Fruit fly (Drosophila melanogaster) whole organism, embryonic: ENCODE measurements around the gene Rpp20.

Experiments
- Atf3 ChIP-seq: fragments of 200-800 bp; sonication (Bioruptor generic); optimal IDR thresholded peaks from 3 replicates; lab custom pipeline; 2016; ENCODE audit warnings: missing biosample characterization, missing genetic modification characterization
- Awh ChIP-seq: fragments of 200-800 bp; sonication (Bioruptor generic); IDR thresholded peaks from 2 replicates; pipeline ENCODE4, ENCODE4 v1.3.6; 2022; ENCODE audit warnings: missing biosample characterization, missing genetic modification characterization
- B-H2 ChIP-seq: fragments of 200-800 bp; sonication (Bioruptor generic); optimal IDR thresholded peaks from 2 replicates; lab custom pipeline; 2018; ENCODE audit warnings: missing biosample characterization, mild to moderate bottlenecking, missing genetic modification characterization
- Bgb ChIP-seq: fragments of 200-800 bp; sonication (Bioruptor generic); IDR thresholded peaks from 2 replicates; pipeline ENCODE4 v1.3.6; 2022; ENCODE audit warnings: missing biosample characterization, missing genetic modification characterization; ENCODE audit not compliant: partially characterized antibody
- CG10979 ChIP-seq: fragments of 200-800 bp; sonication (Bioruptor generic); optimal IDR thresholded peaks from 2 replicates; lab custom pipeline; 2018; ENCODE audit warnings: missing biosample characterization, mild to moderate bottlenecking, missing genetic modification characterization, moderate library complexity
- CG11723 ChIP-seq: fragments of 200-800 bp; sonication (Bioruptor generic); optimal IDR thresholded peaks from 2 replicates; lab custom pipeline; 2017; ENCODE audit warnings: missing biosample characterization, mild to moderate bottlenecking, missing genetic modification characterization
- CG15011 ChIP-seq: fragments of 200-800 bp; sonication (Bioruptor generic); optimal IDR thresholded peaks from 3 replicates; lab custom pipeline; 2018; ENCODE audit warnings: missing biosample characterization, mild to moderate bottlenecking, missing genetic modification characterization
- CG18011 ChIP-seq: fragments of 200-800 bp; sonication (Bioruptor generic); optimal IDR thresholded peaks from 2 replicates; lab custom pipeline; 2017; ENCODE audit warnings: missing biosample characterization, missing genetic modification characterization, mild to moderate bottlenecking, moderate library complexity, missing genotype
- CG1832 ChIP-seq: fragments of 200-800 bp; sonication (Bioruptor generic); optimal IDR thresholded peaks from 2 replicates; lab custom pipeline; 2017; ENCODE audit warnings: missing biosample characterization, mild to moderate bottlenecking, missing genetic modification characterization, inconsistent platforms
- CG18476 ChIP-seq: fragments of 200-800 bp; sonication (Bioruptor generic); optimal IDR thresholded peaks from 2 replicates; lab custom pipeline; 2016; ENCODE audit warnings: missing biosample characterization, mild to moderate bottlenecking, missing genetic modification characterization
- CG2120 ChIP-seq: fragments of 200-800 bp; sonication (Bioruptor generic); optimal IDR thresholded peaks from 3 replicates; lab custom pipeline; 2016; ENCODE audit warnings: missing biosample characterization, missing genetic modification characterization
- CG2202 ChIP-seq: fragments of 200-800 bp; sonication (Bioruptor generic); optimal IDR thresholded peaks from 2 replicates; lab custom pipeline; 2018; ENCODE audit warnings: missing biosample characterization, mild to moderate bottlenecking, missing genetic modification characterization
- CG30403 ChIP-seq: fragments of 200-800 bp; sonication (Bioruptor generic); optimal IDR thresholded peaks from 3 replicates; lab custom pipeline; 2016; ENCODE audit warnings: missing biosample characterization, missing genetic modification characterization
- CG33557 ChIP-seq: fragments of 200-800 bp; sonication (Bioruptor generic); optimal IDR thresholded peaks from 2 replicates; lab custom pipeline; 2019; ENCODE audit warnings: missing biosample characterization, mild to moderate bottlenecking, missing genetic modification characterization, moderate library complexity
- CG5180 ChIP-seq: fragments of 200-800 bp; sonication (Bioruptor generic); optimal IDR thresholded peaks from 3 replicates; lab custom pipeline; 2017; ENCODE audit warnings: missing biosample characterization, missing genetic modification characterization, mild to moderate bottlenecking, moderate library complexity, missing genetic modification reagents
- CG5953 ChIP-seq: fragments of 200-800 bp; sonication (Bioruptor generic); IDR thresholded peaks from 2 replicates; pipeline ENCODE4 v1.3.6; 2022; ENCODE audit warnings: missing biosample characterization, missing genetic modification characterization
- CG8290 ChIP-seq, 3 experiments: fragments of 200-800 bp; sonication (Bioruptor generic); optimal IDR thresholded peaks; 2 replicates each; lab custom pipeline; 2016 to 2019; ENCODE audit warnings: missing biosample characterization in 3 of 3, missing genetic modification characterization in 3 of 3, mild to moderate bottlenecking in 2 of 3, moderate library complexity in 1 of 3
- CoRest ChIP-seq: fragments of 200-800 bp; sonication (Bioruptor generic); optimal IDR thresholded peaks from 3 replicates; lab custom pipeline; 2018; ENCODE audit warnings: missing biosample characterization, mild to moderate bottlenecking, missing genetic modification characterization, moderate library complexity
- Dp ChIP-seq: fragments of 200-800 bp; sonication (Bioruptor generic); optimal IDR thresholded peaks from 2 replicates; lab custom pipeline; 2018; ENCODE audit warnings: missing biosample characterization, mild to moderate bottlenecking, missing genetic modification characterization, moderate library complexity
- Ets97D ChIP-seq: fragments of 200-800 bp; sonication (Bioruptor generic); optimal IDR thresholded peaks from 3 replicates; lab custom pipeline; 2016; ENCODE audit warnings: missing biosample characterization, missing genetic modification characterization
- GATAe ChIP-seq: fragments of 200-800 bp; sonication (Bioruptor generic); conservative IDR thresholded peaks from 2 replicates; pipeline ENCODE4 v1.3.6; 2022; ENCODE audit warnings: missing biosample characterization, missing genetic modification characterization
- Gsc ChIP-seq: fragments of 200-800 bp; sonication (Bioruptor generic); IDR thresholded peaks from 2 replicates; pipeline ENCODE4 v1.3.6; 2022; ENCODE audit warnings: missing biosample characterization, missing genetic modification characterization
- HLH54F ChIP-seq: fragments of 200-800 bp; sonication (Bioruptor generic); optimal IDR thresholded peaks from 3 replicates; lab custom pipeline; 2016; ENCODE audit warnings: missing biosample characterization, missing genetic modification characterization
- HmgZ ChIP-seq: fragments of 200-800 bp; sonication (Bioruptor generic); optimal IDR thresholded peaks from 2 replicates; lab custom pipeline; 2018; ENCODE audit warnings: missing biosample characterization, mild to moderate bottlenecking, missing genetic modification characterization
- Hsf ChIP-seq: fragments of 200-800 bp; sonication (Bioruptor generic); optimal IDR thresholded peaks from 3 replicates; lab custom pipeline; 2016; ENCODE audit warnings: missing biosample characterization, missing genetic modification characterization
- NK7.1 ChIP-seq: fragments of 200-800 bp; sonication (Bioruptor generic); optimal IDR thresholded peaks from 3 replicates; lab custom pipeline; 2016; ENCODE audit warnings: missing biosample characterization, missing genetic modification characterization
- Poxn ChIP-seq: fragments of 200-800 bp; sonication (Bioruptor generic); IDR thresholded peaks from 2 replicates; pipeline ENCODE4 v1.3.6; 2022; ENCODE audit warnings: missing biosample characterization, missing genetic modification characterization
- Trl ChIP-seq, 3 experiments: fragments of >200 bp in 2 of 3; fragments of 200-800 bp in 1 of 3; sonication (Bioruptor generic) in 1 of 3; optimal IDR thresholded peaks; 2 replicates in 1 of 3; 3 replicates in 2 of 3; lab custom pipeline; 2016 to 2017; ENCODE audit warnings: missing biosample characterization in 1 of 3, missing genetic modification characterization in 1 of 3
- Xrp1 ChIP-seq: fragments of 200-800 bp; sonication (Bioruptor generic); IDR thresholded peaks from 2 replicates; pipeline ENCODE4 v1.3.6; 2022; ENCODE audit warnings: missing biosample characterization, missing genetic modification characterization
- bcd ChIP-seq: fragments of 200-800 bp; sonication (Bioruptor generic); optimal IDR thresholded peaks from 2 replicates; lab custom pipeline; 2017; ENCODE audit warnings: missing biosample characterization, mild to moderate bottlenecking, missing genetic modification characterization
- chif ChIP-seq, 2 experiments: fragments of 200-800 bp; sonication (Bioruptor generic); optimal IDR thresholded peaks; 3 replicates each; lab custom pipeline; 2016; ENCODE audit warnings: missing biosample characterization in 2 of 2, missing genetic modification characterization in 2 of 2
- ci ChIP-seq: fragments of 200-800 bp; sonication (Bioruptor generic); IDR thresholded peaks from 3 replicates; pipeline ENCODE4 v1.3.6; 2022; ENCODE audit warnings: missing biosample characterization, missing genetic modification characterization
- dan ChIP-seq: fragments of 200-800 bp; sonication (Bioruptor generic); IDR thresholded peaks from 2 replicates; pipeline ENCODE4 v1.3.6; 2022; ENCODE audit warnings: missing biosample characterization, missing genetic modification characterization
- dpn ChIP-seq, 2 experiments: fragments of 200-800 bp; sonication (Bioruptor generic); optimal IDR thresholded peaks; 3 replicates each; lab custom pipeline; 2016; ENCODE audit warnings: missing biosample characterization in 2 of 2, missing genetic modification characterization in 2 of 2
- dysf ChIP-seq: fragments of 200-800 bp; sonication (Bioruptor generic); IDR thresholded peaks from 3 replicates; pipeline ENCODE4 v1.3.6; 2022; ENCODE audit warnings: missing biosample characterization, missing genetic modification characterization
- eve ChIP-seq, 2 experiments: fragments of >200 bp; optimal IDR thresholded peaks; 2 replicates each; lab custom pipeline; 2017; ENCODE audit warnings: missing biosample characterization in 2 of 2, missing genetic modification characterization in 2 of 2
- ewg ChIP-seq: fragments of 200-800 bp; sonication (Bioruptor generic); optimal IDR thresholded peaks from 3 replicates; lab custom pipeline; 2017; ENCODE audit warnings: mild to moderate bottlenecking, missing biosample characterization, missing genetic modification reagents, missing genetic modification characterization
- gfzf ChIP-seq: fragments of 200-800 bp; sonication (Bioruptor generic); optimal IDR thresholded peaks from 2 replicates; lab custom pipeline; 2016; ENCODE audit warnings: missing biosample characterization, mild to moderate bottlenecking, missing genetic modification characterization, moderate library complexity
- grau ChIP-seq: fragments of 200-800 bp; optimal IDR thresholded peaks from 3 replicates; lab custom pipeline; 2019; ENCODE audit warnings: missing biosample characterization, mild to moderate bottlenecking, missing genetic modification characterization, moderate library complexity
- lov ChIP-seq, 2 experiments: fragments of 200-800 bp in 1 of 2; fragments of >200 bp in 1 of 2; sonication (Bioruptor generic) in 1 of 2; IDR thresholded peaks in 1 of 2; optimal IDR thresholded peaks in 1 of 2; 2 replicates in 1 of 2; 3 replicates in 1 of 2; pipeline versions ENCODE4 v1.3.6 to Lab custom; 2017 to 2022; ENCODE audit warnings: missing biosample characterization in 1 of 2, missing genetic modification characterization in 1 of 2
- nau ChIP-seq: fragments of 200-800 bp; sonication (Bioruptor generic); optimal IDR thresholded peaks from 3 replicates; lab custom pipeline; 2017; ENCODE audit warnings: missing biosample characterization, mild to moderate bottlenecking, missing genetic modification characterization, missing genetic modification reagents
- onecut ChIP-seq: fragments of 200-800 bp; sonication (Bioruptor generic); IDR thresholded peaks from 2 replicates; pipeline ENCODE4 v1.3.6; 2022; ENCODE audit warnings: missing biosample characterization, missing genetic modification characterization
- pzg ChIP-seq: fragments of 200-800 bp; sonication (Bioruptor generic); optimal IDR thresholded peaks from 3 replicates; lab custom pipeline; 2018; ENCODE audit warnings: missing biosample characterization, mild to moderate bottlenecking, missing genetic modification characterization, moderate library complexity
- schlank ChIP-seq: fragments of 200-800 bp; sonication (Bioruptor generic); optimal IDR thresholded peaks from 2 replicates; lab custom pipeline; 2018; ENCODE audit warnings: missing biosample characterization, mild to moderate bottlenecking, missing genetic modification characterization
- sima ChIP-seq: fragments of 200-800 bp; sonication (Bioruptor generic); optimal IDR thresholded peaks from 2 replicates; lab custom pipeline; 2016; ENCODE audit warnings: missing biosample characterization, missing genetic modification characterization
- ttk ChIP-seq: fragments of 200-800 bp; sonication (Bioruptor generic); IDR thresholded peaks from 2 replicates; pipeline ENCODE4 v2.1.2; 2022; ENCODE audit warnings: missing biosample characterization, missing genetic modification characterization
- vvl ChIP-seq: fragments of 200-800 bp; sonication (Bioruptor generic); IDR thresholded peaks from 2 replicates; pipeline ENCODE4 v1.3.6; 2022; ENCODE audit warnings: missing biosample characterization, missing genetic modification characterization
- wor ChIP-seq: fragments of 200-800 bp; sonication (Bioruptor generic); IDR thresholded peaks from 2 replicates; pipeline ENCODE4 v1.3.6; 2022; ENCODE audit warnings: missing biosample characterization, missing genetic modification characterization
- zfh1 ChIP-seq: fragments of 200-800 bp; sonication (Bioruptor generic); IDR thresholded peaks from 3 replicates; pipeline ENCODE4 v1.3.6; 2022; ENCODE audit warnings: missing biosample characterization, missing genetic modification characterization

Rpp20 gene

dm6 chrX:19744003-19744488, at the start of gene Rpp20, which contains the start of the genes CG18809, COX6B and CG33932 (continued):
- TF ChIP-seq ewg (GFP tag; lab: Kevin White, UChicago) (peak; percentile 79), pzg (GFP tag; lab: Kevin White, UChicago) (peak; percentile 99), eve (GFP tag; optimal IDR thresholded peaks at IDR 0.05; lab: Kevin White, UChicago) (no peak), bcd (GFP tag; lab: Kevin White, UChicago) (peak; percentile 74), schlank (tag; lab: Kevin White, UChicago) (peak; percentile 51), vvl (GFP tag; lab: Robert Waterston, UW) (peak; percentile 77), Gsc (GFP tag; lab: Robert Waterston, UW) (no peak), Bgb (peak; percentile 99), sima (GFP tag; lab: Kevin White, UChicago) (no peak), CG10979 (tag; lab: Kevin White, UChicago) (peak; percentile 28), zfh1 (GFP tag; lab: Robert Waterston, UW) (peak; percentile 66; the same call in 2 of the 3 replicates), CG8290 (GFP tag; optimal IDR thresholded peaks at IDR 0.05; lab: Kevin White, UChicago) (peak; percentile 66), CG8290 (tag; optimal IDR thresholded peaks at IDR 0.05; lab: Kevin White, UChicago) (peak in 1 of 2 experiments; percentile 95), Hsf (GFP tag; lab: Kevin White, UChicago) (peak; percentile 73), B-H2 (GFP tag; lab: Kevin White, UChicago) (peak; percentile 79), nau (GFP tag; lab: Kevin White, UChicago) (no peak), CoRest (tag; lab: Kevin White, UChicago) (peak; percentile 34), lov (optimal IDR thresholded peaks at IDR 0.05; lab: Kevin White, UChicago) (no peak), lov (GFP tag; IDR thresholded peaks at IDR 0.05; lab: Robert Waterston, UW) (0 out of 3 replicates have a peak, but pooled peaks have one; percentile 35), CG30403 (GFP tag; lab: Kevin White, UChicago) (peak; percentile 61), GATAe (GFP tag; lab: Robert Waterston, UW) (no peak), CG2202 (peak; percentile 10), CG18476 (no peak), onecut (peak; percentile 53), gfzf (GFP tag; lab: Kevin White, UChicago) (peak; percentile 33), CG33557 (no peak), Ets97D (GFP tag; lab: Kevin White, UChicago) (peak; percentile 96), Trl (optimal IDR thresholded peaks at IDR 0.05; lab: Kevin White, UChicago) (no peak), Trl (GFP tag; optimal IDR thresholded peaks at IDR 0.05; lab: Kevin White, UChicago) (peak; percentile 83), CG5953 (GFP tag; lab: Robert Waterston, UW) (0 out of 2 replicates have a peak, but pooled peaks have one; percentile 11), HLH54F (GFP tag; lab: Kevin White, UChicago) (peak; percentile 70), HmgZ (peak; percentile 91), dysf (GFP tag; lab: Robert Waterston, UW) (peak; percentile 69; the same call in 2 of the 3 replicates), Dp (peak; percentile 52), dpn (GFP tag; optimal IDR thresholded peaks at IDR 0.05; lab: Kevin White, UChicago) (peak; percentile 67 to 78), Poxn (GFP tag; lab: Robert Waterston, UW) (no peak), Awh (GFP tag; lab: Robert Waterston, UW) (peak; percentile 35; the same call in 1 of the 2 replicates), CG2120 (peak; percentile 82), CG1832 (GFP tag; lab: Kevin White, UChicago) (no peak), NK7.1 (GFP tag; lab: Kevin White, UChicago) (peak; percentile 19), chif (GFP tag; optimal IDR thresholded peaks at IDR 0.05; lab: Kevin White, UChicago) (peak; percentile 60 to 64), CG11723 (GFP tag; lab: Kevin White, UChicago) (peak; percentile 48), ci (GFP tag; lab: Robert Waterston, UW) (peak; percentile 83), dan (GFP tag; lab: Robert Waterston, UW) (no peak), Atf3 (GFP tag; lab: Kevin White, UChicago) (peak; percentile 56), CG18011 (peak; percentile 17), CG5180 (GFP tag; lab: Kevin White, UChicago) (no peak), wor (GFP tag; lab: Robert Waterston, UW) (no peak), CG15011 (GFP tag; lab: Kevin White, UChicago) (no peak), grau (tag; lab: Kevin White, UChicago) (peak; percentile 54), Xrp1 (GFP tag; lab: Robert Waterston, UW) (peak; percentile 59), ttk (GFP tag; lab: Robert Waterston, UW) (peak; percentile 11; the same call in 1 of the 2 replicates)
